Fruit fly (Drosophila melanogaster) whole organism, embryonic: Measurements from ENCODE around the gene CG6356.

Experiments used
- Bdp1 ChIP-seq: fragments of 200-800 bp; sonication (Bioruptor generic); optimal IDR thresholded peaks from 3 replicates; lab custom pipeline; 2016; ENCODE audit warnings: missing biosample characterization, missing genetic modification characterization
- Blimp-1 ChIP-seq: fragments of 200-800 bp; sonication (Bioruptor generic); optimal IDR thresholded peaks from 3 replicates; lab custom pipeline; 2018; ENCODE audit warnings: missing biosample characterization, missing genetic modification characterization, mild to moderate bottlenecking, moderate library complexity, missing genetic modification reagents
- CG10321 ChIP-seq: fragments of 200-800 bp; sonication (Bioruptor generic); IDR thresholded peaks from 2 replicates; pipeline ENCODE4 v1.3.6; 2022; ENCODE audit warnings: missing biosample characterization, missing genetic modification characterization
- CG10462 ChIP-seq: fragments of 200-800 bp; sonication (Bioruptor generic); optimal IDR thresholded peaks from 2 replicates; lab custom pipeline; 2016; ENCODE audit warnings: missing biosample characterization, missing genetic modification characterization
- CG11398 ChIP-seq: fragments of 200-800 bp; sonication (Bioruptor generic); optimal IDR thresholded peaks from 2 replicates; lab custom pipeline; 2016; ENCODE audit warnings: missing biosample characterization, missing genetic modification characterization
- CG11456 ChIP-seq: fragments of 200-800 bp; sonication (Bioruptor generic); IDR thresholded peaks from 3 replicates; pipeline ENCODE4 v1.3.6; 2022; ENCODE audit warnings: missing biosample characterization, missing genetic modification characterization
- CG11504 ChIP-seq: fragments of 200-800 bp; sonication (Bioruptor generic); optimal IDR thresholded peaks from 3 replicates; lab custom pipeline; 2019; ENCODE audit warnings: missing biosample characterization, mild to moderate bottlenecking, missing genetic modification characterization, moderate library complexity
- CG11560 ChIP-seq: fragments of 200-800 bp; sonication (Bioruptor generic); IDR thresholded peaks from 3 replicates; pipeline ENCODE4 v1.3.6; 2022; ENCODE audit warnings: missing biosample characterization, missing genetic modification characterization
- CG12071 ChIP-seq: fragments of 200-800 bp; sonication (Bioruptor generic); optimal IDR thresholded peaks from 3 replicates; lab custom pipeline; 2018; ENCODE audit warnings: missing biosample characterization, mild to moderate bottlenecking, missing genetic modification characterization
- CG12155 ChIP-seq: fragments of 200-800 bp; sonication (Bioruptor generic); optimal IDR thresholded peaks from 3 replicates; lab custom pipeline; 2016; ENCODE audit warnings: missing biosample characterization, missing genetic modification characterization
- CG12219 ChIP-seq: fragments of 200-800 bp; sonication (Bioruptor generic); optimal IDR thresholded peaks from 3 replicates; lab custom pipeline; 2018; ENCODE audit warnings: missing biosample characterization, mild to moderate bottlenecking, missing genetic modification characterization
- CG12391 ChIP-seq: fragments of 200-800 bp; sonication (Bioruptor generic); optimal IDR thresholded peaks from 3 replicates; lab custom pipeline; 2018; ENCODE audit warnings: missing biosample characterization, mild to moderate bottlenecking, missing genetic modification characterization, moderate library complexity
- CG13287 ChIP-seq: fragments of 200-800 bp; sonication (Bioruptor generic); IDR thresholded peaks from 2 replicates; pipeline ENCODE4 v1.3.6; 2022; ENCODE audit warnings: missing biosample characterization, missing genetic modification characterization; ENCODE audit not compliant: partially characterized antibody
- CG15269 ChIP-seq: fragments of 200-800 bp; sonication (Bioruptor generic); optimal IDR thresholded peaks from 2 replicates; lab custom pipeline; 2018; ENCODE audit warnings: missing biosample characterization, mild to moderate bottlenecking, missing genetic modification characterization, moderate library complexity
- CG1529 ChIP-seq: fragments of 200-800 bp; sonication (Bioruptor generic); optimal IDR thresholded peaks from 3 replicates; lab custom pipeline; 2018; ENCODE audit warnings: missing biosample characterization, missing genetic modification characterization
- CG18011 ChIP-seq: fragments of 200-800 bp; sonication (Bioruptor generic); optimal IDR thresholded peaks from 2 replicates; lab custom pipeline; 2017; ENCODE audit warnings: missing biosample characterization, missing genetic modification characterization, mild to moderate bottlenecking, moderate library complexity, missing genotype
- CG18764 ChIP-seq: fragments of 200-800 bp; sonication (Bioruptor generic); optimal IDR thresholded peaks from 3 replicates; lab custom pipeline; 2016; ENCODE audit warnings: missing biosample characterization, missing genetic modification characterization
- CG4328 ChIP-seq: fragments of 200-800 bp; sonication (Bioruptor generic); optimal IDR thresholded peaks from 3 replicates; lab custom pipeline; 2017; ENCODE audit warnings: missing biosample characterization, missing genetic modification reagents, missing genetic modification characterization
- CG4424 ChIP-seq: fragments of 200-800 bp; sonication (Bioruptor generic); optimal IDR thresholded peaks from 3 replicates; lab custom pipeline; 2016; ENCODE audit warnings: missing biosample characterization, missing genetic modification characterization
- CG4854 ChIP-seq: fragments of 200-800 bp; sonication (Bioruptor generic); optimal IDR thresholded peaks from 2 replicates; lab custom pipeline; 2016; ENCODE audit warnings: missing biosample characterization, missing genetic modification characterization, inconsistent platforms
- CG6654 ChIP-seq: fragments of 200-800 bp; sonication (Bioruptor generic); optimal IDR thresholded peaks from 2 replicates; lab custom pipeline; 2017; ENCODE audit warnings: missing biosample characterization, mild to moderate bottlenecking, missing genetic modification characterization
- CG7357 ChIP-seq: fragments of 200-800 bp; sonication (Bioruptor generic); IDR thresholded peaks from 3 replicates; pipeline ENCODE4 v1.3.6; 2022; ENCODE audit warnings: missing biosample characterization, missing genetic modification characterization
- CG7372 ChIP-seq: fragments of 200-800 bp; sonication (Bioruptor generic); IDR thresholded peaks from 2 replicates; pipeline ENCODE4 v1.3.6; 2022; ENCODE audit warnings: missing biosample characterization, missing genetic modification characterization
- CG9609 ChIP-seq: fragments of 200-800 bp; sonication (Bioruptor generic); optimal IDR thresholded peaks from 3 replicates; lab custom pipeline; 2016; ENCODE audit warnings: missing biosample characterization, missing genetic modification characterization
- CG9932 ChIP-seq: fragments of 200-800 bp; sonication (Bioruptor generic); IDR thresholded peaks from 2 replicates; pipeline ENCODE4 v1.3.6; 2022; ENCODE audit warnings: missing biosample characterization, missing genetic modification characterization
- CrebB ChIP-seq: fragments of 200-800 bp; sonication (Bioruptor generic); optimal IDR thresholded peaks from 3 replicates; lab custom pipeline; 2018; ENCODE audit warnings: missing biosample characterization, mild to moderate bottlenecking, missing genetic modification characterization
- Dip3 ChIP-seq: fragments of 200-800 bp; sonication (Bioruptor generic); optimal IDR thresholded peaks from 3 replicates; lab custom pipeline; 2016; ENCODE audit warnings: missing biosample characterization, missing genetic modification characterization
- Hmx ChIP-seq: fragments of 200-800 bp; sonication (Bioruptor generic); optimal IDR thresholded peaks from 2 replicates; lab custom pipeline; 2016; ENCODE audit warnings: missing biosample characterization, missing genetic modification characterization
- Hsf ChIP-seq: fragments of 200-800 bp; sonication (Bioruptor generic); optimal IDR thresholded peaks from 3 replicates; lab custom pipeline; 2016; ENCODE audit warnings: missing biosample characterization, missing genetic modification characterization
- Lpt ChIP-seq: fragments of >200 bp; optimal IDR thresholded peaks from 2 replicates; lab custom pipeline; 2018; ENCODE audit warnings: missing biosample characterization, missing genetic modification characterization
- Max ChIP-seq: fragments of 200-800 bp; sonication (Bioruptor generic); optimal IDR thresholded peaks from 2 replicates; lab custom pipeline; 2016; ENCODE audit warnings: missing biosample characterization, mild to moderate bottlenecking, missing genetic modification characterization
- Med ChIP-seq: fragments of 200-800 bp; sonication (Bioruptor generic); peaks from one replicate; lab custom pipeline; 2016; ENCODE audit warnings: missing biosample characterization, missing genetic modification characterization, mild to moderate bottlenecking, inconsistent platforms, moderate library complexity
- NC2α ChIP-seq: fragments of 200-800 bp; sonication (Bioruptor generic); optimal IDR thresholded peaks from 2 replicates; lab custom pipeline; 2016; ENCODE audit warnings: missing biosample characterization, missing genetic modification characterization
- NfI ChIP-seq: fragments of 200-800 bp; sonication (Bioruptor generic); optimal IDR thresholded peaks from 3 replicates; lab custom pipeline; 2018; ENCODE audit warnings: missing biosample characterization, mild to moderate bottlenecking, missing genetic modification characterization, moderate library complexity
- Ptx1 ChIP-seq: fragments of 200-800 bp; sonication (Bioruptor generic); IDR thresholded peaks from 2 replicates; pipeline ENCODE4 v1.3.6; 2022; ENCODE audit warnings: missing biosample characterization, missing genetic modification characterization
- az2 ChIP-seq: fragments of 200-800 bp; sonication (Bioruptor generic); optimal IDR thresholded peaks from 3 replicates; lab custom pipeline; 2016; ENCODE audit warnings: missing biosample characterization, missing genetic modification characterization
- bigmax ChIP-seq: fragments of 200-800 bp; sonication (Bioruptor generic); optimal IDR thresholded peaks from 2 replicates; lab custom pipeline; 2018; ENCODE audit warnings: missing biosample characterization, mild to moderate bottlenecking, missing genetic modification characterization
- cato ChIP-seq: fragments of 200-800 bp; sonication (Bioruptor generic); optimal IDR thresholded peaks from 2 replicates; lab custom pipeline; 2016; ENCODE audit warnings: missing biosample characterization, missing genetic modification characterization, borderline replicate concordance
- cg ChIP-seq: fragments of 200-800 bp; sonication (Bioruptor generic); optimal IDR thresholded peaks from 3 replicates; lab custom pipeline; 2019; ENCODE audit warnings: missing biosample characterization, mild to moderate bottlenecking, missing genetic modification characterization, moderate library complexity
- chif ChIP-seq, 2 experiments: fragments of 200-800 bp; sonication (Bioruptor generic); optimal IDR thresholded peaks; 3 replicates each; lab custom pipeline; 2016; ENCODE audit warnings: missing biosample characterization in 2 of 2, missing genetic modification characterization in 2 of 2
- dan ChIP-seq: fragments of 200-800 bp; sonication (Bioruptor generic); IDR thresholded peaks from 2 replicates; pipeline ENCODE4 v1.3.6; 2022; ENCODE audit warnings: missing biosample characterization, missing genetic modification characterization
- danr ChIP-seq: fragments of 200-800 bp; sonication (Bioruptor generic); IDR thresholded peaks from 2 replicates; pipeline ENCODE4 v1.3.6; 2022; ENCODE audit warnings: missing biosample characterization, missing genetic modification characterization
- dimm ChIP-seq: fragments of 200-800 bp; sonication (Bioruptor generic); IDR thresholded peaks from 2 replicates; pipeline ENCODE4 v1.3.6; 2022; ENCODE audit warnings: missing biosample characterization, missing genetic modification characterization
- dm ChIP-seq: fragments of 200-800 bp; sonication (Bioruptor generic); optimal IDR thresholded peaks from 3 replicates; lab custom pipeline; 2016; ENCODE audit warnings: missing biosample characterization, missing genetic modification characterization
- ftz-f1 ChIP-seq: fragments of 200-800 bp; sonication (Bioruptor generic); optimal IDR thresholded peaks from 2 replicates; lab custom pipeline; 2016; ENCODE audit warnings: missing biosample characterization, missing genetic modification characterization
- grau ChIP-seq: fragments of 200-800 bp; optimal IDR thresholded peaks from 3 replicates; lab custom pipeline; 2019; ENCODE audit warnings: missing biosample characterization, mild to moderate bottlenecking, missing genetic modification characterization, moderate library complexity
- klu ChIP-seq: fragments of 200-800 bp; sonication (Bioruptor generic); IDR thresholded peaks from 2 replicates; pipeline ENCODE4 v1.3.6; 2022; ENCODE audit warnings: missing biosample characterization, missing genetic modification characterization
- mam ChIP-seq: fragments of 200-800 bp; sonication (Bioruptor generic); optimal IDR thresholded peaks from 3 replicates; lab custom pipeline; 2016; ENCODE audit warnings: missing biosample characterization, missing genetic modification characterization
- otp ChIP-seq: fragments of 200-800 bp; sonication (Bioruptor generic); IDR thresholded peaks from 3 replicates; pipeline ENCODE4, ENCODE4 v1.3.6; 2022; ENCODE audit warnings: missing biosample characterization, missing genetic modification characterization
- pita ChIP-seq: fragments of 200-800 bp; sonication (Bioruptor generic); optimal IDR thresholded peaks from 2 replicates; lab custom pipeline; 2017; ENCODE audit warnings: missing biosample characterization, mild to moderate bottlenecking, missing genetic modification characterization
- pros ChIP-seq: fragments of 200-800 bp; sonication (Bioruptor generic); optimal IDR thresholded peaks from 3 replicates; lab custom pipeline; 2019; ENCODE audit warnings: missing biosample characterization, mild to moderate bottlenecking, missing genetic modification characterization, moderate library complexity
- sens-2 ChIP-seq: fragments of 200-800 bp; sonication (Bioruptor generic); IDR thresholded peaks from 2 replicates; pipeline ENCODE4 v1.3.6; 2022; ENCODE audit warnings: missing biosample characterization, missing genetic modification characterization
- tgo ChIP-seq: fragments of 200-800 bp; sonication (Bioruptor generic); IDR thresholded peaks from 3 replicates; pipeline ENCODE4 v1.3.6; 2022; ENCODE audit warnings: missing biosample characterization, missing genetic modification characterization

CG6356 gene

dm6 chr3R:24303060-24303459, 19.3 kb downstream of the CG6356 start (continued):
- TF ChIP-seq CrebB (tag; lab: Kevin White, UChicago) (no peak), mam (no peak), dimm (no peak), CG11560 (tag; lab: Robert Waterston, UW) (no peak), CG9609 (GFP tag; lab: Kevin White, UChicago) (no peak), Lpt (GFP tag; lab: Kevin White, UChicago) (no peak), cg (GFP tag; lab: Kevin White, UChicago) (no peak), CG4854 (no peak), danr (GFP tag; lab: Robert Waterston, UW) (no peak), az2 (no peak), CG12155 (GFP tag; lab: Kevin White, UChicago) (no peak), CG4424 (no peak), bigmax (GFP tag; lab: Kevin White, UChicago) (no peak), CG9932 (GFP tag; lab: Robert Waterston, UW) (no peak), CG7372 (no peak), CG7357 (GFP tag; lab: Robert Waterston, UW) (peak; percentile 31; the same call in 1 of the 3 replicates), dan (GFP tag; lab: Robert Waterston, UW) (no peak), CG18011 (no peak), CG15269 (tag; lab: Kevin White, UChicago) (no peak), CG4328 (GFP tag; lab: Kevin White, UChicago) (no peak), CG10321 (GFP tag; lab: Robert Waterston, UW) (no peak), ftz-f1 (GFP tag; lab: Kevin White, UChicago) (no peak), sens-2 (no peak), Dip3 (GFP tag; lab: Kevin White, UChicago) (no peak), CG11398 (GFP tag; lab: Kevin White, UChicago) (no peak), NC2α (no peak), Max (GFP tag; lab: Kevin White, UChicago) (no peak), Med (GFP tag; lab: Kevin White, UChicago) (peak; percentile 37), CG12219 (no peak), klu (GFP tag; lab: Robert Waterston, UW) (no peak), CG12391 (peak; percentile 7), CG12071 (GFP tag; lab: Kevin White, UChicago) (no peak), Ptx1 (GFP tag; lab: Robert Waterston, UW) (peak; percentile 36; the same call in 1 of the 2 replicates), Blimp-1 (GFP tag; lab: Kevin White, UChicago) (no peak), pita (GFP tag; lab: Kevin White, UChicago) (no peak), CG11504 (tag; lab: Kevin White, UChicago) (no peak), CG11456 (GFP tag; lab: Robert Waterston, UW) (no peak), Hmx (no peak), otp (no peak), chif (GFP tag; optimal IDR thresholded peaks at IDR 0.05; lab: Kevin White, UChicago) (no peak), cato (GFP tag; lab: Kevin White, UChicago) (no peak), Hsf (GFP tag; lab: Kevin White, UChicago) (no peak), dm (no peak), pros (GFP tag; lab: Kevin White, UChicago) (no peak), CG6654 (GFP tag; lab: Kevin White, UChicago) (no peak), CG18764 (no peak), CG13287 (GFP tag; lab: Robert Waterston, UW) (no peak), Bdp1 (GFP tag; lab: Kevin White, UChicago) (no peak), NfI (no peak), tgo (GFP tag; lab: Robert Waterston, UW) (peak; percentile 41; the same call in 1 of the 3 replicates), CG1529 (GFP tag; lab: Kevin White, UChicago) (no peak), CG10462 (GFP tag; lab: Kevin White, UChicago) (no peak), grau (tag; lab: Kevin White, UChicago) (no peak)
